In genomic region chrIV:2065895-2066294, ce11 we compare ENCODE assay signal across 3 worm cellular contexts.
TF ChIP-seq lines count a peak whose summit lies in the region.

arrd-26 (plus strand) TSS chrIV:2066195.

TF ChIP-seq in whole organism, L1 larva, 84 proteins besides CTCF, POLR2A, EP300 and RAD21:
- no peak for TF ChIP-seq efl-1 (optimal IDR thresholded peaks at IDR 0.05; lab: Kevin White, UChicago)
- TF ChIP-seq efl-1 (GFP tag; optimal IDR thresholded peaks at IDR 0.05 in 1 of 2; lab: Kevin White, UChicago): peak in 1 of 2 experiments; percentile 85
- TF ChIP-seq lin-14 (GFP tag; optimal IDR thresholded peaks at IDR 0.05; lab: Kevin White, UChicago): peak; percentile 34
- no peak for TF ChIP-seq pqm-1 (tag; optimal IDR thresholded peaks at IDR 0.05; lab: Kevin White, UChicago)
TF ChIP-seq in whole organism, L1 larva: peak in this region for 2.

TF ChIP-seq in whole organism, late embryonic, 69 proteins besides CTCF, POLR2A, EP300 and RAD21:
- no peak for TF ChIP-seq C38D4.7 (GFP tag; optimal IDR thresholded peaks at IDR 0.05; lab: Kevin White, UChicago)
- no peak for TF ChIP-seq gmeb-2 (tag; optimal IDR thresholded peaks at IDR 0.05; lab: Kevin White, UChicago)
- TF ChIP-seq sox-4 (tag; optimal IDR thresholded peaks at IDR 0.05; lab: Kevin White, UChicago): no peak
- TF ChIP-seq ceh-9 (tag; optimal IDR thresholded peaks at IDR 0.05; lab: Kevin White, UChicago): no peak
- TF ChIP-seq nhr-232 (tag; optimal IDR thresholded peaks at IDR 0.05; lab: Kevin White, UChicago): no peak
- no peak for TF ChIP-seq tbx-7 (tag; optimal IDR thresholded peaks at IDR 0.05; lab: Kevin White, UChicago)
- no peak for TF ChIP-seq pat-9 (tag; optimal IDR thresholded peaks at IDR 0.05; lab: Kevin White, UChicago)
- TF ChIP-seq unc-42 (tag; optimal IDR thresholded peaks at IDR 0.05; lab: Kevin White, UChicago): peak; percentile 15
- no peak for TF ChIP-seq fkh-6 (tag; optimal IDR thresholded peaks at IDR 0.05; lab: Kevin White, UChicago)

TF ChIP-seq in whole organism, mixed stage, embryonic, 35 proteins besides CTCF, POLR2A, EP300 and RAD21:
- TF ChIP-seq zip-8 (tag; optimal IDR thresholded peaks at IDR 0.05; lab: Kevin White, UChicago) (no peak), ces-1 (GFP tag; optimal IDR thresholded peaks at IDR 0.05; lab: Kevin White, UChicago) (peak; percentile 24), ztf-11 (tag; optimal IDR thresholded peaks at IDR 0.05; lab: Kevin White, UChicago) (no peak), ceh-39 (tag; optimal IDR thresholded peaks at IDR 0.05; lab: Kevin White, UChicago) (no peak), lsy-2 (tag; optimal IDR thresholded peaks at IDR 0.05; lab: Kevin White, UChicago) (no peak), cnd-1 (tag; optimal IDR thresholded peaks at IDR 0.05; lab: Kevin White, UChicago) (no peak), mls-2 (tag; optimal IDR thresholded peaks at IDR 0.05; lab: Kevin White, UChicago) (no peak), nhr-2 (tag; optimal IDR thresholded peaks at IDR 0.05; lab: Kevin White, UChicago) (no peak)
